Fruit fly (Drosophila melanogaster) whole organism, embryonic: ENCODE measurements around the gene CG4297.

ENCODE experiments used
- BtbVII ChIP-seq: fragments of 200-800 bp; sonication (Bioruptor generic); optimal IDR thresholded peaks from 3 replicates; lab custom pipeline; 2017; ENCODE audit warnings: missing biosample characterization, mild to moderate bottlenecking, missing genetic modification characterization
- CG10366 ChIP-seq: fragments of 200-800 bp; sonication (Bioruptor generic); IDR thresholded peaks from 2 replicates; pipeline ENCODE4 v1.3.6; 2022; ENCODE audit warnings: missing biosample characterization, missing genetic modification characterization
- CG10431 ChIP-seq: fragments of 200-800 bp; sonication (Bioruptor generic); optimal IDR thresholded peaks from 3 replicates; lab custom pipeline; 2018; ENCODE audit warnings: missing biosample characterization, mild to moderate bottlenecking, missing genetic modification characterization
- CG10959 ChIP-seq: fragments of 200-800 bp; sonication (Bioruptor generic); IDR thresholded peaks from 2 replicates; pipeline ENCODE4 v1.3.6; 2022; ENCODE audit warnings: missing biosample characterization, missing genetic modification characterization
- CG14667 ChIP-seq: fragments of 200-800 bp; sonication (Bioruptor generic); IDR thresholded peaks from 2 replicates; pipeline ENCODE4 v1.3.6; 2022; ENCODE audit warnings: missing biosample characterization, missing genetic modification characterization
- CG1529 ChIP-seq: fragments of 200-800 bp; sonication (Bioruptor generic); optimal IDR thresholded peaks from 3 replicates; lab custom pipeline; 2018; ENCODE audit warnings: missing biosample characterization, missing genetic modification characterization
- CG16815 ChIP-seq: fragments of 200-800 bp; sonication (Bioruptor generic); optimal IDR thresholded peaks from 3 replicates; lab custom pipeline; 2017; ENCODE audit warnings: missing biosample characterization, mild to moderate bottlenecking, missing genetic modification characterization
- CG18599 ChIP-seq: fragments of 200-800 bp; sonication (Bioruptor generic); optimal IDR thresholded peaks from 3 replicates; lab custom pipeline; 2017; ENCODE audit warnings: missing biosample characterization, missing genetic modification characterization, mild to moderate bottlenecking, moderate library complexity, missing genetic modification reagents
- CG31365 ChIP-seq: fragments of 200-800 bp; sonication (Bioruptor generic); optimal IDR thresholded peaks from 2 replicates; lab custom pipeline; 2018; ENCODE audit warnings: missing biosample characterization, mild to moderate bottlenecking, missing genetic modification characterization
- CG34376 ChIP-seq: fragments of 200-800 bp; sonication (Bioruptor generic); optimal IDR thresholded peaks from 2 replicates; lab custom pipeline; 2018; ENCODE audit warnings: missing biosample characterization, mild to moderate bottlenecking, missing genetic modification characterization
- CG4328 ChIP-seq: fragments of 200-800 bp; sonication (Bioruptor generic); optimal IDR thresholded peaks from 3 replicates; lab custom pipeline; 2017; ENCODE audit warnings: missing biosample characterization, missing genetic modification reagents, missing genetic modification characterization
- CG4730 ChIP-seq: fragments of 200-800 bp; sonication (Bioruptor generic); IDR thresholded peaks from 2 replicates; pipeline ENCODE4 v1.3.6; 2022; ENCODE audit warnings: missing biosample characterization, missing genetic modification characterization
- CG6654 ChIP-seq: fragments of 200-800 bp; sonication (Bioruptor generic); optimal IDR thresholded peaks from 2 replicates; lab custom pipeline; 2017; ENCODE audit warnings: missing biosample characterization, mild to moderate bottlenecking, missing genetic modification characterization
- CG8290 ChIP-seq, 3 experiments: fragments of 200-800 bp; sonication (Bioruptor generic); optimal IDR thresholded peaks; 2 replicates each; lab custom pipeline; 2016 to 2019; ENCODE audit warnings: missing biosample characterization in 3 of 3, missing genetic modification characterization in 3 of 3, mild to moderate bottlenecking in 2 of 3, moderate library complexity in 1 of 3
- Camta ChIP-seq: fragments of 200-800 bp; sonication (Bioruptor generic); optimal IDR thresholded peaks from 2 replicates; lab custom pipeline; 2016; ENCODE audit warnings: missing biosample characterization, missing genetic modification characterization
- Dfd ChIP-seq, 2 experiments: fragments of >200 bp; optimal IDR thresholded peaks; 2 replicates each; lab custom pipeline; 2017; ENCODE audit warnings: missing biosample characterization in 2 of 2, missing genetic modification characterization in 2 of 2
- Doc2 ChIP-seq: fragments of 200-800 bp; sonication (Bioruptor generic); IDR thresholded peaks from 2 replicates; pipeline ENCODE4 v1.3.6; 2022; ENCODE audit warnings: missing biosample characterization, missing genetic modification characterization
- Fer2 ChIP-seq: fragments of 200-800 bp; sonication (Bioruptor generic); optimal IDR thresholded peaks from 2 replicates; lab custom pipeline; 2018; ENCODE audit warnings: missing biosample characterization, mild to moderate bottlenecking, missing genetic modification characterization, moderate library complexity
- HLHmδ ChIP-seq: fragments of 200-800 bp; sonication (Bioruptor generic); optimal IDR thresholded peaks from 2 replicates; lab custom pipeline; 2018; ENCODE audit warnings: missing biosample characterization, mild to moderate bottlenecking, missing genetic modification characterization, moderate library complexity
- Hr78 ChIP-seq, 2 experiments: fragments of 200-800 bp in 1 of 2; fragments of >200 bp in 1 of 2; sonication (Bioruptor generic) in 1 of 2; optimal IDR thresholded peaks; 2 replicates each; lab custom pipeline; 2017 to 2019; ENCODE audit warnings: missing biosample characterization in 2 of 2, missing genetic modification characterization in 2 of 2, mild to moderate bottlenecking in 1 of 2, moderate library complexity in 1 of 2
- Lim3 ChIP-seq: fragments of 200-800 bp; sonication (Bioruptor generic); IDR thresholded peaks from 2 replicates; pipeline ENCODE4 v1.3.6; 2022; ENCODE audit warnings: missing biosample characterization, missing genetic modification characterization
- Nf-YA ChIP-seq: fragments of 200-800 bp; sonication (Bioruptor generic); IDR thresholded peaks from 2 replicates; pipeline ENCODE4 v1.3.6; 2022; ENCODE audit warnings: missing biosample characterization, missing genetic modification characterization
- Poxn ChIP-seq: fragments of 200-800 bp; sonication (Bioruptor generic); IDR thresholded peaks from 2 replicates; pipeline ENCODE4 v1.3.6; 2022; ENCODE audit warnings: missing biosample characterization, missing genetic modification characterization
- Sox102F ChIP-seq: fragments of 200-800 bp; sonication (Bioruptor generic); optimal IDR thresholded peaks from 2 replicates; lab custom pipeline; 2018; ENCODE audit warnings: missing biosample characterization, mild to moderate bottlenecking, missing genetic modification characterization, moderate library complexity
- amos ChIP-seq: fragments of 200-800 bp; sonication (Bioruptor generic); IDR thresholded peaks from 2 replicates; pipeline ENCODE4 v1.3.6; 2022; ENCODE audit warnings: missing biosample characterization, missing genetic modification characterization; ENCODE audit not compliant: partially characterized antibody
- bigmax ChIP-seq: fragments of 200-800 bp; sonication (Bioruptor generic); optimal IDR thresholded peaks from 2 replicates; lab custom pipeline; 2018; ENCODE audit warnings: missing biosample characterization, mild to moderate bottlenecking, missing genetic modification characterization
- br ChIP-seq: fragments of >200 bp; optimal IDR thresholded peaks from 2 replicates; lab custom pipeline; 2017
- chinmo ChIP-seq: fragments of 200-800 bp; sonication (Bioruptor generic); IDR thresholded peaks from 4 replicates; pipeline ENCODE4 v1.3.6; 2022; ENCODE audit warnings: missing biosample characterization, missing genetic modification characterization; ENCODE audit not compliant: partially characterized antibody
- crp ChIP-seq, 2 experiments: fragments of 200-800 bp; sonication (Bioruptor generic); optimal IDR thresholded peaks; 2 replicates in 1 of 2; 3 replicates in 1 of 2; lab custom pipeline; 2017; ENCODE audit warnings: missing biosample characterization in 2 of 2, missing genetic modification characterization in 2 of 2, mild to moderate bottlenecking in 1 of 2, moderate library complexity in 1 of 2
- dpn ChIP-seq, 2 experiments: fragments of 200-800 bp; sonication (Bioruptor generic); optimal IDR thresholded peaks; 3 replicates each; lab custom pipeline; 2016; ENCODE audit warnings: missing biosample characterization in 2 of 2, missing genetic modification characterization in 2 of 2
- emc ChIP-seq: fragments of 200-800 bp; sonication (Bioruptor generic); optimal IDR thresholded peaks from 2 replicates; lab custom pipeline; 2016; ENCODE audit warnings: missing biosample characterization, missing genetic modification characterization
- eyg ChIP-seq: fragments of 200-800 bp; sonication (Bioruptor generic); optimal IDR thresholded peaks from 3 replicates; lab custom pipeline; 2016; ENCODE audit warnings: missing biosample characterization, missing genetic modification characterization
- fd102C ChIP-seq: fragments of 200-800 bp; sonication (Bioruptor generic); optimal IDR thresholded peaks from 2 replicates; lab custom pipeline; 2018; ENCODE audit warnings: missing biosample characterization, mild to moderate bottlenecking, missing genetic modification characterization, moderate library complexity
- fru ChIP-seq: fragments of >200 bp; optimal IDR thresholded peaks from 2 replicates; lab custom pipeline; 2017
- grau ChIP-seq: fragments of 200-800 bp; optimal IDR thresholded peaks from 3 replicates; lab custom pipeline; 2019; ENCODE audit warnings: missing biosample characterization, mild to moderate bottlenecking, missing genetic modification characterization, moderate library complexity
- gro ChIP-seq: fragments of 200-800 bp; sonication (Bioruptor generic); optimal IDR thresholded peaks from 2 replicates; lab custom pipeline; 2016; ENCODE audit warnings: missing biosample characterization, missing genetic modification characterization
- jing ChIP-seq: fragments of 200-800 bp; sonication (Bioruptor generic); optimal IDR thresholded peaks from 2 replicates; lab custom pipeline; 2018; ENCODE audit warnings: missing biosample characterization, mild to moderate bottlenecking, missing genetic modification characterization
- nau ChIP-seq: fragments of 200-800 bp; sonication (Bioruptor generic); optimal IDR thresholded peaks from 3 replicates; lab custom pipeline; 2017; ENCODE audit warnings: missing biosample characterization, mild to moderate bottlenecking, missing genetic modification characterization, missing genetic modification reagents
- nmo ChIP-seq: fragments of 200-800 bp; sonication (Bioruptor generic); optimal IDR thresholded peaks from 2 replicates; lab custom pipeline; 2018; ENCODE audit warnings: missing biosample characterization, mild to moderate bottlenecking, missing genetic modification characterization, moderate library complexity
- pan ChIP-seq, 4 experiments: fragments of >200 bp in 3 of 4; fragments of 200-800 bp in 1 of 4; sonication (Bioruptor generic) in 1 of 4; optimal IDR thresholded peaks in 3 of 4; IDR thresholded peaks in 1 of 4; 2 replicates each; pipeline versions ENCODE4 v1.3.6 to Lab custom; 2017 to 2022; ENCODE audit warnings: missing biosample characterization in 2 of 4, missing genetic modification characterization in 2 of 4, mixed read lengths in 1 of 4
- pb ChIP-seq: fragments of 200-800 bp; sonication (Bioruptor generic); optimal IDR thresholded peaks from 3 replicates; lab custom pipeline; 2016; ENCODE audit warnings: missing biosample characterization, missing genetic modification characterization
- peb ChIP-seq: fragments of 200-800 bp; sonication (Bioruptor generic); IDR thresholded peaks from 2 replicates; pipeline ENCODE4 v1.3.6; 2022; ENCODE audit warnings: missing biosample characterization, missing genetic modification characterization
- ro ChIP-seq: fragments of 200-800 bp; sonication (Bioruptor generic); IDR thresholded peaks from 2 replicates; pipeline ENCODE4 v1.3.6; 2022; ENCODE audit warnings: missing biosample characterization, missing genetic modification characterization
- scrt ChIP-seq: fragments of 200-800 bp; sonication (Bioruptor generic); optimal IDR thresholded peaks from 2 replicates; lab custom pipeline; 2018; ENCODE audit warnings: missing biosample characterization, mild to moderate bottlenecking, missing genetic modification characterization, moderate library complexity
- seq ChIP-seq: fragments of 200-800 bp; sonication (Bioruptor generic); IDR thresholded peaks from 2 replicates; pipeline ENCODE4 v1.3.6; 2022; ENCODE audit warnings: missing biosample characterization, missing genetic modification characterization
- tna ChIP-seq: fragments of 200-800 bp; sonication (Bioruptor generic); IDR thresholded peaks from 2 replicates; pipeline ENCODE4 v1.3.6; 2022; ENCODE audit warnings: missing biosample characterization, missing genetic modification characterization; ENCODE audit not compliant: partially characterized antibody

CG4297 gene

DNA sequence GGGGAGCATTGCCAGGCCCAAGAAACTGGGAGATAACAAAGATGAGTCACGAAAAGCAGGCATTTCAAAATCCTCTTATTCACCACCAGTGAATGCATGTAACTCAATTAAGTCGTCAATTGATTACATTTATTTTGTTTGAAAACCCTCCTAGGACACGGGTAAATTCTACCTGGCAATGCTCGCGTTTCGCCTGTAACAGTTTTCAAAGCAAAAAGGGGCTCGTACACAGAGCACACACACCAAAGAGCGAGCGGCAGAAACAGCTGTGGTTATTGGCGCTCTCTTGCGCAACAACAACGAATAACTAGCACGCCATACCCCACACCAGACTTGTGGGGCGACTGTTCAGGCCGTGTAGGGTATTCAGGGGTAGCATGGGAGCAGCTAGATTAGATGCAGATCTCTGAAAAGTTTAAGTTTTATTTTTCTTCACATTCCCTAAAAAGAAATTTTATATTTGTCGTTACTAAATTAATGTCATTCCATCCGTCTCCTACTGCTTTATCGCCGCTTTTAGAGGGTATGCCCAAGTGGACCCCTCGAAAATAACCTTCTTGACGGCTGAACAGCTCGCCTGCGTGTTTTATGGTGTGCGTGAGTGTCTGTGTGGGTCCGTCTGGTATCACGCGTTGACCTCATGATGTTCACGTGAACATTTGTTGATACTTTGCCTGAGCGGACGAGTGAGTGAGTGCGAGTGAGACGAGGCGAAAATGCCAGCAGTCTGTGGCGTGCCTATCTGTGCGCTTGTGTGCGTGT is 8.8 kb upstream of the CG4297 start (continued):
- no peak for TF ChIP-seq peb (GFP tag; lab: Robert Waterston, UW)
- peak; percentile 100 for TF ChIP-seq CG4328 (GFP tag; lab: Kevin White, UChicago)
- TF ChIP-seq ro (GFP tag; lab: Robert Waterston, UW) = no peak
- peak in 1 of 2 experiments; percentile 88 for TF ChIP-seq pan (optimal IDR thresholded peaks at IDR 0.05; lab: Kevin White, UChicago)
- peak in 1 of 2 experiments; percentile 83 for TF ChIP-seq pan (GFP tag; optimal IDR thresholded peaks at IDR 0.05 in 1 of 2, IDR thresholded peaks at IDR 0.05 in 1 of 2)
- no peak for TF ChIP-seq chinmo (GFP tag; lab: Robert Waterston, UW)
- peak; percentile 100 for TF ChIP-seq BtbVII (GFP tag; lab: Kevin White, UChicago)
- no peak for TF ChIP-seq CG10959 (GFP tag; lab: Robert Waterston, UW)
- TF ChIP-seq Poxn (GFP tag; lab: Robert Waterston, UW) = no peak
- peak; percentile 96 for TF ChIP-seq CG6654 (GFP tag; lab: Kevin White, UChicago)
- peak; percentile 100 for TF ChIP-seq eyg (GFP tag; lab: Kevin White, UChicago)
- no peak for TF ChIP-seq amos
- peak; percentile 100 for TF ChIP-seq nau
- TF ChIP-seq br = no peak
- TF ChIP-seq CG10431 (GFP tag; lab: Kevin White, UChicago) = peak; percentile 99
- peak in 1 of 2 experiments; percentile 100 for TF ChIP-seq Hr78 (GFP tag; optimal IDR thresholded peaks at IDR 0.05; lab: Kevin White, UChicago)
- peak; percentile 100 for TF ChIP-seq scrt (GFP tag; lab: Kevin White, UChicago)
- peak; percentile 100 for TF ChIP-seq Sox102F (GFP tag; lab: Kevin White, UChicago)
- TF ChIP-seq bigmax (GFP tag; lab: Kevin White, UChicago) = peak; percentile 93
- no peak for TF ChIP-seq CG14667
- peak; percentile 100 for TF ChIP-seq dpn (GFP tag; optimal IDR thresholded peaks at IDR 0.05; lab: Kevin White, UChicago)
- TF ChIP-seq CG4730 (GFP tag; lab: Robert Waterston, UW) = no peak
- peak; percentile 100 for TF ChIP-seq jing (GFP tag; lab: Kevin White, UChicago)
- peak; percentile 100 for TF ChIP-seq pb
- peak; percentile 100 for TF ChIP-seq gro (GFP tag; lab: Kevin White, UChicago)
- peak; percentile 74 to 87 for TF ChIP-seq crp (GFP tag; optimal IDR thresholded peaks at IDR 0.05; lab: Kevin White, UChicago)
- TF ChIP-seq CG16815 = peak; percentile 100
- peak; percentile 100 for TF ChIP-seq Fer2 (tag; lab: Kevin White, UChicago)
- no peak for TF ChIP-seq Nf-YA (GFP tag; lab: Robert Waterston, UW)
- peak; percentile 100 for TF ChIP-seq emc
- TF ChIP-seq tna = no peak
- peak; percentile 100 for TF ChIP-seq CG8290 (GFP tag; optimal IDR thresholded peaks at IDR 0.05; lab: Kevin White, UChicago)
- peak; percentile 99 to 100 for TF ChIP-seq CG8290 (tag; optimal IDR thresholded peaks at IDR 0.05; lab: Kevin White, UChicago)
- peak; percentile 99 for TF ChIP-seq fd102C
- peak in 1 of 2 experiments; percentile 97 for TF ChIP-seq Dfd (GFP tag; optimal IDR thresholded peaks at IDR 0.05; lab: Kevin White, UChicago)
- peak; percentile 100 for TF ChIP-seq CG1529 (GFP tag; lab: Kevin White, UChicago)
- TF ChIP-seq nmo (GFP tag; lab: Kevin White, UChicago) = peak; percentile 100
- no peak for TF ChIP-seq Doc2
- TF ChIP-seq grau = peak; percentile 100
- TF ChIP-seq Camta (GFP tag; lab: Kevin White, UChicago) = peak; percentile 100
- TF ChIP-seq Lim3 (GFP tag; lab: Robert Waterston, UW) = no peak
- peak; percentile 100 for TF ChIP-seq CG18599 (GFP tag; lab: Kevin White, UChicago)
- peak; percentile 97 for TF ChIP-seq CG31365 (tag; lab: Kevin White, UChicago)
- no peak for TF ChIP-seq fru (lab: Kevin White, UChicago)
- TF ChIP-seq CG10366 (GFP tag; lab: Robert Waterston, UW) = no peak
- peak; percentile 62 for TF ChIP-seq HLHmδ
- peak; percentile 100 for TF ChIP-seq CG34376
- no peak for TF ChIP-seq seq (GFP tag; lab: Robert Waterston, UW)
